Fruit fly (Drosophila melanogaster) whole organism, embryonic: ENCODE measurements around the gene gammaTub37C.

Experiments used
- B-H1 ChIP-seq: fragments of 200-800 bp; sonication (Bioruptor generic); IDR thresholded peaks from 3 replicates; pipeline ENCODE4 v1.3.6; 2022; ENCODE audit warnings: missing biosample characterization, missing genetic modification characterization
- Bdp1 ChIP-seq: fragments of 200-800 bp; sonication (Bioruptor generic); optimal IDR thresholded peaks from 3 replicates; lab custom pipeline; 2016; ENCODE audit warnings: missing biosample characterization, missing genetic modification characterization
- Blimp-1 ChIP-seq: fragments of 200-800 bp; sonication (Bioruptor generic); optimal IDR thresholded peaks from 3 replicates; lab custom pipeline; 2018; ENCODE audit warnings: missing biosample characterization, missing genetic modification characterization, mild to moderate bottlenecking, moderate library complexity, missing genetic modification reagents
- CG10654 ChIP-seq: fragments of 200-800 bp; sonication (Bioruptor generic); optimal IDR thresholded peaks from 2 replicates; lab custom pipeline; 2016; ENCODE audit warnings: missing biosample characterization, missing genetic modification characterization
- CG13424 ChIP-seq: fragments of 200-800 bp; sonication (Bioruptor generic); optimal IDR thresholded peaks from 2 replicates; lab custom pipeline; 2019; ENCODE audit warnings: missing biosample characterization, mild to moderate bottlenecking, missing genetic modification characterization, moderate library complexity
- CG14014 ChIP-seq: fragments of 200-800 bp; sonication (Bioruptor generic); IDR thresholded peaks from 2 replicates; pipeline ENCODE4 v1.3.6; 2022; ENCODE audit warnings: missing biosample characterization, missing genetic modification characterization
- CG15601 ChIP-seq: fragments of 200-800 bp; sonication (Bioruptor generic); optimal IDR thresholded peaks from 3 replicates; lab custom pipeline; 2019; ENCODE audit warnings: missing biosample characterization, mild to moderate bottlenecking, missing genetic modification characterization, moderate library complexity
- CG17359 ChIP-seq: fragments of 200-800 bp; sonication (Bioruptor generic); optimal IDR thresholded peaks from 3 replicates; lab custom pipeline; 2018; ENCODE audit warnings: missing biosample characterization, mild to moderate bottlenecking, missing genetic modification characterization, moderate library complexity
- CG1792 ChIP-seq: fragments of 200-800 bp; sonication (Bioruptor generic); optimal IDR thresholded peaks from 2 replicates; lab custom pipeline; 2016; ENCODE audit warnings: missing biosample characterization, missing genetic modification characterization
- CG2120 ChIP-seq: fragments of 200-800 bp; sonication (Bioruptor generic); optimal IDR thresholded peaks from 3 replicates; lab custom pipeline; 2016; ENCODE audit warnings: missing biosample characterization, missing genetic modification characterization
- CG2129 ChIP-seq: fragments of 200-800 bp; sonication (Bioruptor generic); IDR thresholded peaks from 2 replicates; pipeline ENCODE4 v1.3.6; 2022; ENCODE audit warnings: missing biosample characterization, missing genetic modification characterization; ENCODE audit not compliant: partially characterized antibody
- CG30403 ChIP-seq: fragments of 200-800 bp; sonication (Bioruptor generic); optimal IDR thresholded peaks from 3 replicates; lab custom pipeline; 2016; ENCODE audit warnings: missing biosample characterization, missing genetic modification characterization
- CG34422 ChIP-seq: fragments of 200-800 bp; sonication (Bioruptor generic); IDR thresholded peaks from 3 replicates; pipeline ENCODE4 v1.3.6; 2022; ENCODE audit warnings: missing biosample characterization, missing genetic modification characterization
- CG4404 ChIP-seq: fragments of 200-800 bp; sonication (Bioruptor generic); IDR thresholded peaks from 2 replicates; pipeline ENCODE4 v1.3.6; 2022; ENCODE audit warnings: missing biosample characterization, missing genetic modification characterization
- CG4820 ChIP-seq: fragments of 200-800 bp; sonication (Bioruptor generic); optimal IDR thresholded peaks from 3 replicates; lab custom pipeline; 2016; ENCODE audit warnings: missing biosample characterization, missing genetic modification characterization
- CG7839 ChIP-seq: fragments of 200-800 bp; sonication (Bioruptor generic); optimal IDR thresholded peaks from 3 replicates; lab custom pipeline; 2018; ENCODE audit warnings: missing biosample characterization, mild to moderate bottlenecking, missing genetic modification characterization, moderate library complexity
- CG8944 ChIP-seq: fragments of 200-800 bp; sonication (Bioruptor generic); optimal IDR thresholded peaks from 3 replicates; lab custom pipeline; 2016; ENCODE audit warnings: missing biosample characterization, missing genetic modification characterization
- CG9437 ChIP-seq: fragments of 200-800 bp; sonication (Bioruptor generic); optimal IDR thresholded peaks from 2 replicates; lab custom pipeline; 2018; ENCODE audit warnings: missing biosample characterization, mild to moderate bottlenecking, missing genetic modification characterization
- D19A ChIP-seq: fragments of 200-800 bp; optimal IDR thresholded peaks from 3 replicates; lab custom pipeline; 2019; ENCODE audit warnings: missing biosample characterization, mild to moderate bottlenecking, missing genetic modification characterization, moderate library complexity
- Dfd ChIP-seq, 2 experiments: fragments of >200 bp; optimal IDR thresholded peaks; 2 replicates each; lab custom pipeline; 2017; ENCODE audit warnings: missing biosample characterization in 2 of 2, missing genetic modification characterization in 2 of 2
- Dref ChIP-seq: fragments of 200-800 bp; sonication (Bioruptor generic); IDR thresholded peaks from 2 replicates; pipeline ENCODE4 v1.3.6; 2022; ENCODE audit warnings: missing biosample characterization, missing genetic modification characterization
- H2.0 ChIP-seq: fragments of 200-800 bp; sonication (Bioruptor generic); IDR thresholded peaks from 2 replicates; pipeline ENCODE4 v1.3.6; 2022; ENCODE audit warnings: missing biosample characterization, missing genetic modification characterization
- Mes4 ChIP-seq: fragments of 200-800 bp; sonication (Bioruptor generic); optimal IDR thresholded peaks from 2 replicates; lab custom pipeline; 2016; ENCODE audit warnings: missing biosample characterization, missing genetic modification characterization
- Rx ChIP-seq: fragments of 200-800 bp; sonication (Bioruptor generic); IDR thresholded peaks from 2 replicates; pipeline ENCODE4 v1.3.6; 2022; ENCODE audit warnings: missing biosample characterization, missing genetic modification characterization
- Sox100B ChIP-seq: fragments of 200-800 bp; sonication (Bioruptor generic); optimal IDR thresholded peaks from 3 replicates; lab custom pipeline; 2018; ENCODE audit warnings: missing biosample characterization, mild to moderate bottlenecking, missing genetic modification characterization
- Sry-β ChIP-seq: fragments of 200-800 bp; sonication (Bioruptor generic); optimal IDR thresholded peaks from 2 replicates; lab custom pipeline; 2018; ENCODE audit warnings: missing biosample characterization, mild to moderate bottlenecking, missing genetic modification characterization, moderate library complexity
- Trl ChIP-seq, 3 experiments: fragments of >200 bp in 2 of 3; fragments of 200-800 bp in 1 of 3; sonication (Bioruptor generic) in 1 of 3; optimal IDR thresholded peaks; 2 replicates in 1 of 3; 3 replicates in 2 of 3; lab custom pipeline; 2016 to 2017; ENCODE audit warnings: missing biosample characterization in 1 of 3, missing genetic modification characterization in 1 of 3
- YL-1 ChIP-seq: fragments of 200-800 bp; sonication (Bioruptor generic); optimal IDR thresholded peaks from 3 replicates; lab custom pipeline; 2017; ENCODE audit warnings: missing biosample characterization, mild to moderate bottlenecking, missing genetic modification characterization
- aop ChIP-seq: fragments of 200-800 bp; sonication (Bioruptor generic); IDR thresholded peaks from 2 replicates; pipeline ENCODE4 v1.3.6; 2022; ENCODE audit warnings: missing biosample characterization, missing genetic modification characterization
- ash1 ChIP-seq: fragments of 200-800 bp; sonication (Bioruptor generic); optimal IDR thresholded peaks from 2 replicates; lab custom pipeline; 2018; ENCODE audit warnings: missing biosample characterization, mild to moderate bottlenecking, missing genetic modification characterization
- ato ChIP-seq: fragments of 200-800 bp; sonication (Bioruptor generic); IDR thresholded peaks from 2 replicates; pipeline ENCODE4 v1.3.6; 2022; ENCODE audit warnings: missing biosample characterization, missing genetic modification characterization; ENCODE audit not compliant: partially characterized antibody
- btn ChIP-seq: fragments of 200-800 bp; sonication (Bioruptor generic); optimal IDR thresholded peaks from 2 replicates; lab custom pipeline; 2016; ENCODE audit warnings: missing biosample characterization, missing genetic modification characterization
- cad ChIP-seq: fragments of >200 bp; optimal IDR thresholded peaks from 2 replicates; lab custom pipeline; 2017; ENCODE audit warnings: missing biosample characterization, missing genetic modification characterization
- cato ChIP-seq: fragments of 200-800 bp; sonication (Bioruptor generic); optimal IDR thresholded peaks from 2 replicates; lab custom pipeline; 2016; ENCODE audit warnings: missing biosample characterization, missing genetic modification characterization, borderline replicate concordance
- fd102C ChIP-seq: fragments of 200-800 bp; sonication (Bioruptor generic); optimal IDR thresholded peaks from 2 replicates; lab custom pipeline; 2018; ENCODE audit warnings: missing biosample characterization, mild to moderate bottlenecking, missing genetic modification characterization, moderate library complexity
- fd64A ChIP-seq: fragments of 200-800 bp; sonication (Bioruptor generic); optimal IDR thresholded peaks from 3 replicates; lab custom pipeline; 2018; ENCODE audit warnings: missing biosample characterization, mild to moderate bottlenecking, missing genetic modification characterization
- fd96Cb ChIP-seq: fragments of 200-800 bp; sonication (Bioruptor generic); optimal IDR thresholded peaks from 2 replicates; lab custom pipeline; 2018; ENCODE audit warnings: missing biosample characterization, mild to moderate bottlenecking, missing genetic modification characterization, moderate library complexity
- her ChIP-seq: fragments of 200-800 bp; sonication (Bioruptor generic); optimal IDR thresholded peaks from 2 replicates; lab custom pipeline; 2016; ENCODE audit warnings: missing biosample characterization, missing genetic modification characterization
- kay ChIP-seq: fragments of 200-800 bp; sonication (Bioruptor generic); optimal IDR thresholded peaks from 2 replicates; lab custom pipeline; 2016; ENCODE audit warnings: missing biosample characterization, missing genetic modification characterization
- klu ChIP-seq: fragments of 200-800 bp; sonication (Bioruptor generic); IDR thresholded peaks from 2 replicates; pipeline ENCODE4 v1.3.6; 2022; ENCODE audit warnings: missing biosample characterization, missing genetic modification characterization
- knrl ChIP-seq: fragments of 200-800 bp; sonication (Bioruptor generic); IDR thresholded peaks from 3 replicates; pipeline ENCODE4 v1.3.6; 2022; ENCODE audit warnings: missing biosample characterization, missing genetic modification characterization; ENCODE audit not compliant: partially characterized antibody
- lov ChIP-seq, 2 experiments: fragments of 200-800 bp in 1 of 2; fragments of >200 bp in 1 of 2; sonication (Bioruptor generic) in 1 of 2; IDR thresholded peaks in 1 of 2; optimal IDR thresholded peaks in 1 of 2; 2 replicates in 1 of 2; 3 replicates in 1 of 2; pipeline versions ENCODE4 v1.3.6 to Lab custom; 2017 to 2022; ENCODE audit warnings: missing biosample characterization in 1 of 2, missing genetic modification characterization in 1 of 2
- mam ChIP-seq: fragments of 200-800 bp; sonication (Bioruptor generic); optimal IDR thresholded peaks from 3 replicates; lab custom pipeline; 2016; ENCODE audit warnings: missing biosample characterization, missing genetic modification characterization
- mirr ChIP-seq: fragments of 200-800 bp; sonication (Bioruptor generic); optimal IDR thresholded peaks from 3 replicates; lab custom pipeline; 2018; ENCODE audit warnings: missing biosample characterization, mild to moderate bottlenecking, missing genetic modification characterization
- otp ChIP-seq: fragments of 200-800 bp; sonication (Bioruptor generic); IDR thresholded peaks from 3 replicates; pipeline ENCODE4, ENCODE4 v1.3.6; 2022; ENCODE audit warnings: missing biosample characterization, missing genetic modification characterization
- row ChIP-seq: fragments of 200-800 bp; sonication (Bioruptor generic); IDR thresholded peaks from 3 replicates; pipeline ENCODE4 v1.3.6; 2022; ENCODE audit warnings: missing biosample characterization, missing genetic modification characterization
- stc ChIP-seq: fragments of 200-800 bp; sonication (Bioruptor generic); IDR thresholded peaks from 2 replicates; pipeline ENCODE4 v1.3.6; 2022; ENCODE audit warnings: missing biosample characterization, missing genetic modification characterization
- twi ChIP-seq: fragments of 200-800 bp; optimal IDR thresholded peaks from 2 replicates; lab custom pipeline; 2019; ENCODE audit warnings: missing biosample characterization, mild to moderate bottlenecking, missing genetic modification characterization, moderate library complexity
- wek ChIP-seq: fragments of 200-800 bp; sonication (Bioruptor generic); optimal IDR thresholded peaks from 3 replicates; lab custom pipeline; 2018; ENCODE audit warnings: missing biosample characterization, mild to moderate bottlenecking, missing genetic modification characterization, moderate library complexity
- zfh2 ChIP-seq: fragments of 200-800 bp; sonication (Bioruptor generic); optimal IDR thresholded peaks from 2 replicates; lab custom pipeline; 2016; ENCODE audit warnings: missing biosample characterization, missing genetic modification characterization

Gene gammaTub37C

dm6 chr2L:19140257-19140983 lies 45.1 kb downstream of the gammaTub37C start (continued):
- TF ChIP-seq fd96Cb (peak; percentile 14), fd64A (GFP tag; lab: Kevin White, UChicago) (peak; percentile 10), lov (optimal IDR thresholded peaks at IDR 0.05; lab: Kevin White, UChicago) (no peak), lov (GFP tag; IDR thresholded peaks at IDR 0.05; lab: Robert Waterston, UW) (no peak), CG13424 (tag; lab: Kevin White, UChicago) (no peak), CG7839 (tag; lab: Kevin White, UChicago) (no peak), Trl (optimal IDR thresholded peaks at IDR 0.05; lab: Kevin White, UChicago) (no peak), Trl (GFP tag; optimal IDR thresholded peaks at IDR 0.05; lab: Kevin White, UChicago) (no peak), Rx (GFP tag; lab: Robert Waterston, UW) (no peak), wek (GFP tag; lab: Kevin White, UChicago) (peak; percentile 11), CG34422 (GFP tag; lab: Robert Waterston, UW) (no peak), CG17359 (tag; lab: Kevin White, UChicago) (peak; percentile 29), CG9437 (no peak), YL-1 (no peak), klu (GFP tag; lab: Robert Waterston, UW) (no peak), CG2120 (GFP tag; lab: Kevin White, UChicago) (no peak), D19A (tag; lab: Kevin White, UChicago) (no peak), CG4404 (GFP tag; lab: Robert Waterston, UW) (no peak), Dref (GFP tag; lab: Robert Waterston, UW) (no peak), CG2129 (no peak), Sry-β (GFP tag; lab: Kevin White, UChicago) (no peak), Blimp-1 (peak; percentile 29), B-H1 (GFP tag; lab: Robert Waterston, UW) (no peak), CG10654 (GFP tag; lab: Kevin White, UChicago) (no peak), CG14014 (GFP tag; lab: Robert Waterston, UW) (no peak), stc (GFP tag; lab: Robert Waterston, UW) (no peak), ash1 (GFP tag; lab: Kevin White, UChicago) (no peak), CG15601 (tag; lab: Kevin White, UChicago) (peak; percentile 34), cad (GFP tag; lab: Kevin White, UChicago) (no peak), btn (GFP tag; lab: Kevin White, UChicago) (no peak), row (GFP tag; lab: Robert Waterston, UW) (no peak), Sox100B (GFP tag; lab: Kevin White, UChicago) (no peak), Mes4 (no peak), aop (GFP tag; lab: Robert Waterston, UW) (no peak), zfh2 (GFP tag; lab: Kevin White, UChicago) (no peak), CG30403 (GFP tag; lab: Kevin White, UChicago) (no peak), cato (GFP tag; lab: Kevin White, UChicago) (no peak), CG4820 (GFP tag; lab: Kevin White, UChicago) (no peak), Bdp1 (GFP tag; lab: Kevin White, UChicago) (no peak), twi (tag; lab: Kevin White, UChicago) (peak; percentile 11), mirr (GFP tag; lab: Kevin White, UChicago) (peak; percentile 13), Dfd (GFP tag; optimal IDR thresholded peaks at IDR 0.05; lab: Kevin White, UChicago) (no peak), ato (GFP tag; lab: Robert Waterston, UW) (no peak), CG1792 (GFP tag; lab: Kevin White, UChicago) (no peak), knrl (GFP tag; lab: Robert Waterston, UW) (no peak), CG8944 (no peak), her (GFP tag; lab: Kevin White, UChicago) (no peak), otp (GFP tag; lab: Robert Waterston, UW) (0 out of 3 replicates have a peak, but pooled peaks have one; percentile 32), H2.0 (GFP tag; lab: Robert Waterston, UW) (no peak), kay (no peak), mam (GFP tag; lab: Kevin White, UChicago) (no peak), fd102C (GFP tag; lab: Kevin White, UChicago) (no peak)
